Worm (Caenorhabditis elegans): ENCODE measurements around the gene srx-47.

Gene srx-47

ce11 chrV:9321185-9321584 is 28.6 kb upstream of the srx-47 start, which contains the start of gene F44A2.7:
Gene F44A2.7, plus strand, starts transcription at chrV:9321485.
- TF ChIP-seq snpc-4 (tag; optimal IDR thresholded peaks at IDR 0.05) = no peak
- TF ChIP-seq hlh-1 (tag; optimal IDR thresholded peaks at IDR 0.05) = no peak
- TF ChIP-seq tbx-8 (GFP tag; optimal IDR thresholded peaks at IDR 0.05) = no peak
- no peak for TF ChIP-seq pha-4 (tag; optimal IDR thresholded peaks at IDR 0.05)
- no peak for TF ChIP-seq drap-1 (GFP tag; optimal IDR thresholded peaks at IDR 0.05)

DNA sequence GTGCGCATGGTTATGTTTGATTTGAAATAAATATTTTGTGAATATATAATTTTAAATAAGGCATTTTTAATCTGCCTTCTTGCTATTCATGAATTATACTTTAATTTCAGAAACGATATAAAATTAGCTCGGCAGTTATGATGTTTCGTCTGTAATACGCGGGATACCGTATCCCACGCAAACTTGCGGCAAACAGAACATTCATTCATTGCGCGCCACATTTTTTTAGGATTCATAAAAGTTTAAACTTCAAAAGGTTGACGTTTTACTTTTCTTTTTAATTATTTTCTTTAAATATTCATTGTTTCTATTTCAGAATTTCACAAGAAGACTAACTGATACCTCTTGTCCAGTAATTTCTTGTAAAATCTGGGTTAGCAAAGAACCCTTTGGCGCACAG is 26.9 kb upstream of the srx-47 start, which contains the start of gene tag-153:
Gene tag-153, plus strand, starts transcription at position 200 of the 400 bp plus-strand sequence.
- no peak for TF ChIP-seq ces-1 (GFP tag; optimal IDR thresholded peaks at IDR 0.05)
- no peak for TF ChIP-seq lin-13 (tag; optimal IDR thresholded peaks at IDR 0.05)
- TF ChIP-seq sem-2 (GFP tag; optimal IDR thresholded peaks at IDR 0.05) = no peak
- TF ChIP-seq lin-32 (GFP tag; optimal IDR thresholded peaks at IDR 0.05) = no peak
- TF ChIP-seq elt-3 (tag; optimal IDR thresholded peaks at IDR 0.05) = no peak
- TF ChIP-seq nhr-28 (tag; optimal IDR thresholded peaks at IDR 0.05) = no peak
- TF ChIP-seq ztf-11 (tag; optimal IDR thresholded peaks at IDR 0.05) = no peak
- TF ChIP-seq zip-8 (tag; optimal IDR thresholded peaks at IDR 0.05) = no peak
- TF ChIP-seq mab-5 (tag; optimal IDR thresholded peaks at IDR 0.05) = no peak
- no peak for TF ChIP-seq ceh-83 (GFP tag; optimal IDR thresholded peaks at IDR 0.05)
- TF ChIP-seq bed-3 (GFP tag; optimal IDR thresholded peaks at IDR 0.05) = no peak
- no peak for TF ChIP-seq lsy-2 (tag; optimal IDR thresholded peaks at IDR 0.05)
- no peak for TF ChIP-seq sptf-1 (tag; optimal IDR thresholded peaks at IDR 0.05)
- no peak for TF ChIP-seq pha-4 (tag; optimal IDR thresholded peaks at IDR 0.05)
- no peak for TF ChIP-seq snpc-4 (tag; optimal IDR thresholded peaks at IDR 0.05)
- no peak for TF ChIP-seq tbx-8 (GFP tag; optimal IDR thresholded peaks at IDR 0.05)
- TF ChIP-seq nhr-237 (tag; optimal IDR thresholded peaks at IDR 0.05) = no peak
- no peak for TF ChIP-seq flh-1 (GFP tag; optimal IDR thresholded peaks at IDR 0.05)
- TF ChIP-seq M03D4.4 (tag; optimal IDR thresholded peaks at IDR 0.05) = no peak

- no peak for TF ChIP-seq zip-8 (tag; optimal IDR thresholded peaks at IDR 0.05)
- TF ChIP-seq ces-1 (GFP tag; optimal IDR thresholded peaks at IDR 0.05) = no peak
- TF ChIP-seq nhr-12 (tag; optimal IDR thresholded peaks at IDR 0.05) = no peak
- TF ChIP-seq M03D4.4 (tag; optimal IDR thresholded peaks at IDR 0.05) = no peak
- TF ChIP-seq mab-5 (tag; optimal IDR thresholded peaks at IDR 0.05) = no peak
- no peak for TF ChIP-seq flh-1 (GFP tag; optimal IDR thresholded peaks at IDR 0.05)
- TF ChIP-seq unc-62 (GFP tag; optimal IDR thresholded peaks at IDR 0.05) = no peak
- TF ChIP-seq sptf-1 (tag; optimal IDR thresholded peaks at IDR 0.05) = no peak
- no peak for TF ChIP-seq elt-3 (tag; optimal IDR thresholded peaks at IDR 0.05)
- no peak for TF ChIP-seq mls-2 (tag; optimal IDR thresholded peaks at IDR 0.05)
- no peak for TF ChIP-seq unc-120 (tag; optimal IDR thresholded peaks at IDR 0.05; ENCODE audit: poor library complexity, severe bottlenecking)
- TF ChIP-seq sem-2 (GFP tag; optimal IDR thresholded peaks at IDR 0.05) = no peak
- no peak for TF ChIP-seq lin-32 (GFP tag; optimal IDR thresholded peaks at IDR 0.05)
- no peak for TF ChIP-seq blmp-1 (tag; optimal IDR thresholded peaks at IDR 0.05)
- TF ChIP-seq elt-1 (tag; optimal IDR thresholded peaks at IDR 0.05; ENCODE audit: borderline replicate concordance, insufficient read depth) = no peak
- TF ChIP-seq ceh-43 (GFP tag; optimal IDR thresholded peaks at IDR 0.05) = no peak
Observed at ce11 chrV:9324167-9324566, 25.6 kb upstream of the srx-47 start.

- TF ChIP-seq hlh-1 (tag; optimal IDR thresholded peaks at IDR 0.05) (no peak), snpc-4 (tag; optimal IDR thresholded peaks at IDR 0.05) (no peak), bed-3 (GFP tag; optimal IDR thresholded peaks at IDR 0.05) (no peak), M03D4.4 (tag; optimal IDR thresholded peaks at IDR 0.05) (no peak), pha-4 (tag; optimal IDR thresholded peaks at IDR 0.05) (no peak), elt-3 (tag; optimal IDR thresholded peaks at IDR 0.05) (no peak), nhr-237 (tag; optimal IDR thresholded peaks at IDR 0.05) (no peak), cnd-1 (tag; optimal IDR thresholded peaks at IDR 0.05) (no peak), nhr-28 (tag; optimal IDR thresholded peaks at IDR 0.05) (no peak), elt-1 (tag; optimal IDR thresholded peaks at IDR 0.05; ENCODE audit: borderline replicate concordance, insufficient read depth) (no peak), lin-13 (tag; optimal IDR thresholded peaks at IDR 0.05) (no peak), nhr-76 (tag; optimal IDR thresholded peaks at IDR 0.05) (no peak), ztf-11 (tag; optimal IDR thresholded peaks at IDR 0.05) (no peak), sem-2 (GFP tag; optimal IDR thresholded peaks at IDR 0.05) (no peak), sptf-1 (tag; optimal IDR thresholded peaks at IDR 0.05) (no peak), blmp-1 (tag; optimal IDR thresholded peaks at IDR 0.05) (no peak)
Observed at ce11 chrV:9326903-9327302, 22.9 kb upstream of the srx-47 start.

- TF ChIP-seq blmp-1 (tag; optimal IDR thresholded peaks at IDR 0.05) (no peak), elt-3 (tag; optimal IDR thresholded peaks at IDR 0.05) (no peak), lin-32 (GFP tag; optimal IDR thresholded peaks at IDR 0.05) (no peak), zip-8 (tag; optimal IDR thresholded peaks at IDR 0.05) (no peak), hlh-1 (tag; optimal IDR thresholded peaks at IDR 0.05) (no peak), nhr-237 (tag; optimal IDR thresholded peaks at IDR 0.05) (no peak)
Observed at ce11 chrV:9327691-9328090, 22.1 kb upstream of the srx-47 start.

Data from whole organism, mixed stage, embryonic.